Worm (Caenorhabditis elegans) whole organism, L1 larva: Measurements from ENCODE around the gene str-57.
"Not testable (repeated sequence)": the region's sequence is repeated elsewhere in the genome, so short reads cannot be mapped to it uniquely, and the experiment has no call there.

Source experiments
- ama-1 ChIP-seq: fragments of 150-350 bp; optimal IDR thresholded peaks from 2 replicates; lab custom pipeline; 2014
- ceh-8 ChIP-seq: fragments of 200-800 bp; sonication (Bioruptor generic); optimal IDR thresholded peaks from 2 replicates; lab custom pipeline; 2018; ENCODE audit warnings: mild to moderate bottlenecking, missing genetic modification characterization, moderate library complexity, missing compliant biosample characterization
- nhr-19 ChIP-seq: fragments of 200-800 bp; sonication (Bioruptor generic); conservative IDR thresholded peaks from 2 replicates; pipeline ENCODE4 v1.3.6; 2022; ENCODE audit warnings: missing genetic modification characterization, missing compliant biosample characterization
- nhr-237 ChIP-seq: fragments of 150-350 bp; optimal IDR thresholded peaks from 2 replicates; lab custom pipeline; 2014; ENCODE audit warnings: missing biosample characterization, missing genetic modification characterization
- nhr-77 ChIP-seq: fragments of 150-350 bp; optimal IDR thresholded peaks from 2 replicates; lab custom pipeline; 2014; ENCODE audit warnings: missing biosample characterization, missing genetic modification characterization
- nhr-90 ChIP-seq: sonication (generic microtip); optimal IDR thresholded peaks from 2 replicates; lab custom pipeline; 2016; ENCODE audit warnings: mild to moderate bottlenecking, missing genetic modification characterization, missing compliant biosample characterization; ENCODE audit not compliant: poor library complexity
- pqm-1 ChIP-seq: sonication (generic microtip); optimal IDR thresholded peaks from 3 replicates; lab custom pipeline; 2017; ENCODE audit warnings: missing biosample characterization, missing genetic modification characterization
- skn-1 ChIP-seq: fragments of 150-350 bp; optimal IDR thresholded peaks from 2 replicates; lab custom pipeline; 2014; ENCODE audit warnings: missing biosample characterization, missing genetic modification characterization
- unc-62 ChIP-seq: fragments of 150-350 bp; optimal IDR thresholded peaks from 2 replicates; lab custom pipeline; 2014; ENCODE audit warnings: missing biosample characterization, missing genetic modification reagents, missing genetic modification characterization
- ztf-4 ChIP-seq: fragments of 150-350 bp; optimal IDR thresholded peaks from 2 replicates; lab custom pipeline; 2014; ENCODE audit warnings: missing biosample characterization, missing genetic modification characterization

- TF ChIP-seq nhr-90 (tag; lab: Kevin White, UChicago); nhr-19 (GFP tag; lab: Robert Waterston, UW); ama-1 (lab: Kevin White, UChicago); pqm-1 (tag; lab: Kevin White, UChicago); skn-1 (tag; lab: Kevin White, UChicago); nhr-237 (tag; lab: Kevin White, UChicago); ceh-8 (GFP tag; lab: Kevin White, UChicago); nhr-77 (tag; lab: Kevin White, UChicago); unc-62 (GFP tag; lab: Kevin White, UChicago); ztf-4 (tag; lab: Kevin White, UChicago): not testable (repeated sequence)
These were observed 20.1 kb upstream of the str-57 start, which contains the start of gene srh-147 for ce11 chrV:15850276-15850811.
